Worm (Caenorhabditis elegans) whole organism, L3 larva: ENCODE measurements around the gene srh-55.

ENCODE experiments used
- R02D3.7 ChIP-seq: fragments of 150-350 bp; optimal IDR thresholded peaks from 2 replicates; lab custom pipeline; 2014; ENCODE audit warnings: missing biosample characterization, missing genetic modification characterization
- ZK546.5 ChIP-seq: sonication (generic microtip); optimal IDR thresholded peaks from 2 replicates; lab custom pipeline; 2017; ENCODE audit warnings: missing biosample characterization, missing genetic modification characterization
- aly-2 ChIP-seq: fragments of 150-350 bp; optimal IDR thresholded peaks from 2 replicates; lab custom pipeline; 2014; ENCODE audit warnings: missing biosample characterization, missing genetic modification characterization
- ama-1 ChIP-seq: fragments of 150-350 bp; optimal IDR thresholded peaks from 2 replicates; lab custom pipeline; 2018
- ceh-16 ChIP-seq: sonication (generic microtip); optimal IDR thresholded peaks from 2 replicates; lab custom pipeline; 2017; ENCODE audit warnings: missing biosample characterization, missing genetic modification characterization
- ceh-28 ChIP-seq: fragments of 150-350 bp; optimal IDR thresholded peaks from 2 replicates; lab custom pipeline; 2014; ENCODE audit warnings: missing biosample characterization, missing genetic modification reagents, missing genetic modification characterization
- ceh-82 ChIP-seq: fragments of 150-350 bp; optimal IDR thresholded peaks from 2 replicates; lab custom pipeline; 2014; ENCODE audit warnings: missing biosample characterization, missing genetic modification characterization
- ceh-9 ChIP-seq: sonication (generic microtip); optimal IDR thresholded peaks from 2 replicates; lab custom pipeline; 2018; ENCODE audit warnings: missing biosample characterization, missing genetic modification characterization
- egl-5 ChIP-seq: fragments of 150-350 bp; optimal IDR thresholded peaks from 2 replicates; lab custom pipeline; 2017; ENCODE audit warnings: missing biosample characterization, missing genetic modification reagents, missing genetic modification characterization, inconsistent platforms
- elt-1 ChIP-seq: fragments of 150-350 bp; optimal IDR thresholded peaks from 2 replicates; lab custom pipeline; 2014; ENCODE audit warnings: missing biosample characterization, missing genetic modification characterization
- elt-2 ChIP-seq: sonication (generic microtip); optimal IDR thresholded peaks from 2 replicates; lab custom pipeline; 2016; ENCODE audit warnings: missing genetic modification reagents, mild to moderate bottlenecking, missing genetic modification characterization, missing compliant biosample characterization
- elt-3 ChIP-seq, 3 experiments: fragments of 150-350 bp in 1 of 3; sonication (generic microtip) in 2 of 3; optimal IDR thresholded peaks; 2 replicates in 2 of 3; 4 replicates in 1 of 3; lab custom pipeline; 2014 to 2017; ENCODE audit warnings: missing biosample characterization in 3 of 3, missing genetic modification characterization in 3 of 3
- eor-1 ChIP-seq, 2 experiments: fragments of 150-350 bp; optimal IDR thresholded peaks; 2 replicates each; lab custom pipeline; 2014 to 2018; ENCODE audit warnings: missing biosample characterization in 2 of 2, missing genetic modification characterization in 2 of 2
- fkh-10 ChIP-seq: sonication (generic microtip); optimal IDR thresholded peaks from 2 replicates; lab custom pipeline; 2017; ENCODE audit warnings: missing biosample characterization, missing genetic modification reagents, missing genetic modification characterization
- fkh-2 ChIP-seq: fragments of 150-350 bp; optimal IDR thresholded peaks from 2 replicates; lab custom pipeline; 2014; ENCODE audit warnings: missing biosample characterization, missing genetic modification reagents, missing genetic modification characterization
- fos-1 ChIP-seq: fragments of 150-350 bp; optimal IDR thresholded peaks from 2 replicates; lab custom pipeline; 2014; ENCODE audit warnings: missing biosample characterization, missing genetic modification characterization
- hmg-11 ChIP-seq: sonication (generic microtip); optimal IDR thresholded peaks from 2 replicates; lab custom pipeline; 2016; ENCODE audit warnings: missing genetic modification characterization, missing compliant biosample characterization
- jun-1 ChIP-seq: fragments of 150-350 bp; optimal IDR thresholded peaks from 2 replicates; lab custom pipeline; 2014; ENCODE audit warnings: missing biosample characterization, missing genetic modification reagents, missing genetic modification characterization
- lin-15B ChIP-seq: fragments of 150-350 bp; optimal IDR thresholded peaks from 2 replicates; lab custom pipeline; 2014; ENCODE audit warnings: missing biosample characterization, missing genetic modification characterization
- lin-39 ChIP-seq: fragments of 150-350 bp; optimal IDR thresholded peaks from 2 replicates; lab custom pipeline; 2018; ENCODE audit warnings: missing biosample characterization, missing genetic modification reagents, missing genetic modification characterization
- mml-1 ChIP-seq: fragments of 150-350 bp; sonication (generic microtip); optimal IDR thresholded peaks from 3 replicates; lab custom pipeline; 2014; ENCODE audit warnings: missing biosample characterization, missing genetic modification characterization
- nfya-1 ChIP-seq: sonication (generic microtip); optimal IDR thresholded peaks from 2 replicates; lab custom pipeline; 2017; ENCODE audit warnings: missing genetic modification characterization, mild to moderate bottlenecking, missing compliant biosample characterization, antibody characterized with exemption, moderate library complexity; ENCODE audit not compliant: insufficient read depth
- nhr-11 ChIP-seq: fragments of 150-350 bp; optimal IDR thresholded peaks from 2 replicates; lab custom pipeline; 2014; ENCODE audit warnings: missing biosample characterization, missing genetic modification characterization
- nhr-12 ChIP-seq: fragments of 150-350 bp; optimal IDR thresholded peaks from 2 replicates; lab custom pipeline; 2014; ENCODE audit warnings: missing biosample characterization, missing genetic modification characterization
- nhr-237 ChIP-seq: fragments of 150-350 bp; optimal IDR thresholded peaks from 2 replicates; lab custom pipeline; 2014; ENCODE audit warnings: missing biosample characterization, missing genetic modification characterization
- nhr-25 ChIP-seq: sonication (generic microtip); optimal IDR thresholded peaks from 2 replicates; lab custom pipeline; 2017; ENCODE audit warnings: missing biosample characterization, missing genetic modification characterization
- nhr-28 ChIP-seq: fragments of 150-350 bp; optimal IDR thresholded peaks from 2 replicates; lab custom pipeline; 2014; ENCODE audit warnings: missing biosample characterization, missing genetic modification characterization
- nhr-43 ChIP-seq: sonication (generic microtip); optimal IDR thresholded peaks from 2 replicates; lab custom pipeline; 2016; ENCODE audit warnings: mild to moderate bottlenecking, missing genetic modification characterization, missing compliant biosample characterization; ENCODE audit not compliant: poor library complexity, severe bottlenecking
- nhr-67 ChIP-seq: fragments of 150-350 bp; optimal IDR thresholded peaks from 2 replicates; lab custom pipeline; 2014; ENCODE audit warnings: missing biosample characterization, missing genetic modification characterization
- nhr-76 ChIP-seq: fragments of 150-350 bp; sonication (generic microtip); optimal IDR thresholded peaks from 5 replicates; lab custom pipeline; 2014; ENCODE audit warnings: missing biosample characterization, missing genetic modification characterization
- nhr-77 ChIP-seq: fragments of 150-350 bp; optimal IDR thresholded peaks from 2 replicates; lab custom pipeline; 2014; ENCODE audit warnings: missing biosample characterization, missing genetic modification characterization
- pha-4 ChIP-seq: fragments of 150-350 bp; optimal IDR thresholded peaks from 2 replicates; lab custom pipeline; 2014; ENCODE audit warnings: missing biosample characterization, missing genetic modification reagents, missing genetic modification characterization
- pqm-1 ChIP-seq: fragments of 150-350 bp; optimal IDR thresholded peaks from 2 replicates; lab custom pipeline; 2017; ENCODE audit warnings: missing biosample characterization, missing genetic modification characterization, inconsistent platforms
- snpc-4 ChIP-seq: fragments of 150-350 bp; optimal IDR thresholded peaks from 2 replicates; lab custom pipeline; 2014; ENCODE audit warnings: missing biosample characterization, missing genetic modification characterization
- tbx-2 ChIP-seq: sonication (generic microtip); optimal IDR thresholded peaks from 2 replicates; lab custom pipeline; 2016; ENCODE audit warnings: mild to moderate bottlenecking, missing genetic modification characterization, missing compliant biosample characterization
- unc-39 ChIP-seq: sonication (generic microtip); optimal IDR thresholded peaks from 4 replicates; lab custom pipeline; 2017; ENCODE audit warnings: missing biosample characterization, missing genetic modification characterization
- unc-62 ChIP-seq: fragments of 150-350 bp; sonication (generic microtip); optimal IDR thresholded peaks from 4 replicates; lab custom pipeline; 2014; ENCODE audit warnings: missing biosample characterization, missing genetic modification reagents, missing genetic modification characterization
- zag-1 ChIP-seq: fragments of 150-350 bp; optimal IDR thresholded peaks from 2 replicates; lab custom pipeline; 2014; ENCODE audit warnings: missing biosample characterization, missing genetic modification characterization
- ztf-11 ChIP-seq: fragments of 150-350 bp; optimal IDR thresholded peaks from 2 replicates; lab custom pipeline; 2014; ENCODE audit warnings: missing biosample characterization, missing genetic modification characterization
- ztf-4 ChIP-seq: fragments of 150-350 bp; optimal IDR thresholded peaks from 2 replicates; lab custom pipeline; 2014; ENCODE audit warnings: missing biosample characterization, missing genetic modification characterization

Gene srh-55

DNA sequence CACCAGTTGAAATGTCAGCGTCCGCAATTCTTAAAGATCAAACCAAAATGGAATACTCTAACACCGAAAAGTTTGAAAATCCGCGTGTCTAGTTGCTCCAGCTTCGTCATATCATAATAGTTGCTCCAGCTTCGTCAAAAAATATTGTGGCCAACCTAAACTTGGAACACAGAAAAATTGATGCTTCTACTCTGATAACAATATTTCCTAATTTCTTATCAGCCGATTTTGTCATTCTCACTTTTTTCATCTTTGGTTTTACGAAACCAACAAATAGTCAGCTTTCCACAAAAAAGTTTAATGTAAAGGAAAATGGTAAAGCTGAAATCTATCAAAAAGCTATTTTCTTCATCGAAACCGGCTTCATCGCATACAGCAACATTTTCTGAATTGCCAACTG lies 29.0 kb downstream of the srh-55 start, which contains the start of gene fbxa-84:
TSS of gene fbxa-84 (plus strand) at position 34 of the 400 bp plus-strand sequence.
- TF ChIP-seq elt-2 (tag; lab: Kevin White, UChicago) (peak; percentile 54), elt-3 (tag; optimal IDR thresholded peaks at IDR 0.05; lab: Kevin White, UChicago) (no peak)

DNA sequence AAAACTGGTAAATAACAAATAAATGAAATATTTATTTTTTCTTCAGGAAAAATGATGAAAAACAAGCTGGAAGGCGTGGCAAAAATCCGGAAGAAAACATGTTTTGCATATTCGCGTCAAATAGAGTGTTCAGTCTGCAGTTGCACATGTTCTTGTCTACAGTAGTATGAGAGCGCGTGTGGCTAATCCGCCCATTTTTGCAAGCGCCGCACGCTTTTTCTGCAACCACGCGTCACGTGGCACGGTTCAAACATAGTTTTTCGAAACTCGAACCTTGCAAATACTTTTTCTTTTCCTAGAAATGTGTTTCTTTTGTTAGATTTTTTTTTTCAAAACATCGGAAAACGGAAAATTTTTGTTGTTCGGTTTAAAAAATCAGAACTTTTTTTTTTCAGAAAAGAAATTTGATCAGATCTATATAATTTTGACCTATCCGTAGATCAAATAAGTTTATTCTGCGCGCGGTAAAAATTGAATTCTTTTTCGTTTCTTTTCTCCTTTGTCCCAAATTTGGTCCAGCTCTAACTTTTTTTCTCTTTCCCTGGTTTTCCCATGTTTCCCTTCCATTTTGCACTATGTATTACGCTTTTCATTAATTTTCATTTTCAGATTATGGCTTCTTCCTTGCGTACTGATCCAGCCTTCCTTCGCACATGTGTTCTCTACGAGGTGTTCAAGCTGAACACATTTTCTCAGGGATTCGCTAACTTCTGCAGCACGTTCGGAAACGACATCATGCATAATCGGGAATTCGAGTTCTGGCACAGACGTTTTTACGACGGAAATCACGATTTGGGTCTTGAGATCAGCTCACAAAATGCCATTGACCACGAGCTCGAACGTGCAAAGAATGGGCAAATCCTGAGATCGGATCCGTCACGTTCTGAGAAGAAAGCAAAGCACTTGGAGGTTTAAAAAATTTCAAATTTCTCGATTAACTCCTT lies 31.0 kb downstream of the srh-55 start, which contains the start of gene Y75B12B.1:
TSS of gene Y75B12B.1 (plus strand) at position 603 of the 944 bp plus-strand sequence.
- TF ChIP-seq pqm-1 = no peak
- TF ChIP-seq R02D3.7 (tag; lab: Kevin White, UChicago) = no peak
- TF ChIP-seq nhr-237 (tag; lab: Kevin White, UChicago) = no peak
- no peak for TF ChIP-seq elt-3 (tag; optimal IDR thresholded peaks at IDR 0.05; lab: Kevin White, UChicago)
- TF ChIP-seq fkh-10 (GFP tag; lab: Kevin White, UChicago) = no peak
- no peak for TF ChIP-seq tbx-2 (tag; lab: Kevin White, UChicago)
- TF ChIP-seq ama-1 (lab: Kevin White, UChicago) = no peak
- no peak for TF ChIP-seq nhr-11 (tag; lab: Kevin White, UChicago)
- TF ChIP-seq fos-1 = no peak
- no peak for TF ChIP-seq ceh-16 (tag; lab: Kevin White, UChicago)
- TF ChIP-seq ceh-82 = no peak
- TF ChIP-seq nhr-43 (tag; lab: Kevin White, UChicago) = no peak
- no peak for TF ChIP-seq elt-1 (tag; lab: Kevin White, UChicago)
- TF ChIP-seq ceh-28 (tag; lab: Kevin White, UChicago) = no peak
- no peak for TF ChIP-seq ZK546.5
- no peak for TF ChIP-seq ztf-11 (tag; lab: Kevin White, UChicago)
- no peak for TF ChIP-seq lin-39
- no peak for TF ChIP-seq unc-39 (tag; lab: Kevin White, UChicago)
- no peak for TF ChIP-seq lin-15B (tag; lab: Kevin White, UChicago)
- TF ChIP-seq egl-5 (tag; lab: Kevin White, UChicago) = no peak
- TF ChIP-seq, all 47 proteins: peak for 0

DNA sequence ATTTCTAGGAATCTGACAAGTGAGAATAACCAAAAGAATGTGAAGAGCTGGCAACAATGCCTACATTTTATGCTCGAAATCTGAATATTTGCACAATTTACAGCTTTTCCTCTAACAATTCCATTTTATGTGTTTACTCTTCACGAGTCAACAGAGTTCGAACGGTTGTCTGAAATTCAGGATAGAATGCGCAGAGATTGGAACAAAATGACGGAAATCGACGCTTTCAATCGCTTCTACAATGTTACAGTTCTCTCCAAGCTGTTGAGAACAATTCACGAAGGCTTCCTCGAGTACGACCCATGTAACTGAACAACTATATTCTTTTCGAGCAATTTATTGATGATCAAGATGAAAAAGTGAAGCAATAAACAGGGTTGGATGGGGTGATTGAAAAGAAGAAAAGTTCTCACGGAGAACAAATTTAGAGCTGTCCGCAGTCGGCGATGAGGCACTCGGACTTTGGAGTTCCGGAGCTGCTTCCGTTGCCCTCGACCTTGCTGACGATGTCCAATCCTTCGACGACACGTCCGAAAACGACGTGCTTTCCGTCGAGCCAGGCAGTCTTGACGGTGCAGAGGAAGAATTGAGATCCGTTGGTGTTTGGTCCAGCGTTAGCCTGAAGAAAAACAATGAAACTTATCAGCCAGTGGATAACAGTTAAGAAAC lies 33.0 kb downstream of the srh-55 start, which contains the start of gene Y75B12B.3:
TSS of gene Y75B12B.3 (minus strand) at position 21 of the 669 bp plus-strand sequence.
- TF ChIP-seq lin-15B (tag; lab: Kevin White, UChicago) = no peak
- peak; percentile 86 for TF ChIP-seq ama-1 (lab: Kevin White, UChicago)
- peak; percentile 31 for TF ChIP-seq nhr-25 (tag; lab: Kevin White, UChicago)
- TF ChIP-seq pha-4 (tag; lab: Kevin White, UChicago) = peak; percentile 46

DNA sequence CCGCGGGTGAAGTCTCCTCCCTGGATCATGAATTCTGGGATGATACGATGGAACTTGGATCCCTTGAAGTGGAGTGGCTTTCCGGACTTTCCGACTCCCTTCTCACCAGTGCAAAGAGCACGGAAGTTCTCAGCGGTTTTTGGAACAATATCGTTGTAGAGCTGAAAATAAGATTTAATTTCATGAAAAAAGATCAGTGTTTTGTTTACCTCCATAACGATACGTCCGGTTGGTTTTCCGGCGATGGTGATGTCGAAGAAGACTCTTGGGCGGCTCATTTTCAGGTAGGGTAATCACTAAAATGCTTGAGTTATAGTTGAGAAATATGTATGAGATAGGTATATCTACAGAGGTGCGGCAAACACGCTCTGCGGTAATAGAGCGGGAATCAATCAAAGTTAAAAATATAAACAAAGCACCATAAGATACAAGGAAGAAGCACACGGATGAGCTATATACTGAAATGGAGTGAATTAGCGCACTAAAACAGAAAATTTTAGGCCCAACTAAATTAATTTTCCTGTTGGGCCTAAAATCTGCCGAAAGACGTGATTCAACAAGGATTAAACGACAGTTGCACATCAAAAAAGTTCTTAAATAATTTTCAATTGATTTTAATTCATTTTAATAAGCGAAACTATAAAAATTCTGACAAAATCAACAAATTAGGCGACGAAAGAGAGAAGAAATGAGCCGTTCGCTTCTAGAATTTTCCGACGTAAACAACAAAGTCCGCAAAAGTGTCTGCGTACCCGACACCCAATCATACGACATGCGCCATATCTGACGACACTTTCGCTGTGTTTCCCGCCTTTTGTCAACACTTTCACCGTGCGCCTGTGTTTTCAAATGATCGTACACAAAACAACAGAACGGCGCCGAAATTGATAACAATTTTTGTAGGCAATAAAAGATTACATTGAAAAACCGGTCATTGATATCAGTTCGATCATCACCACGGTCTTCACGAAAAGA lies 34.0 kb downstream of the srh-55 start, which contains the start of the genes cyn-7 and bath-36:
TSS of gene cyn-7 (minus strand) at position 296 of the 975 bp plus-strand sequence.
TSS of gene bath-36 (plus strand) at position 806 of the 975 bp plus-strand sequence.
- TF ChIP-seq ceh-9 (tag; lab: Kevin White, UChicago) = no peak
- TF ChIP-seq nhr-67 (tag; lab: Kevin White, UChicago) = no peak
- peak; percentile 0 for TF ChIP-seq nhr-77
- TF ChIP-seq snpc-4 (tag; lab: Kevin White, UChicago) = peak; percentile 59
- TF ChIP-seq nhr-76 (tag; lab: Kevin White, UChicago) = no peak
- TF ChIP-seq nfya-1 (tag; lab: Kevin White, UChicago) = peak; percentile 74
- TF ChIP-seq ceh-82 = no peak
- TF ChIP-seq nhr-12 (tag; lab: Kevin White, UChicago) = no peak
- TF ChIP-seq ztf-11 (tag; lab: Kevin White, UChicago) = no peak
- TF ChIP-seq pqm-1 = peak; percentile 73
- no peak for TF ChIP-seq ztf-4
- no peak for TF ChIP-seq eor-1 (tag; optimal IDR thresholded peaks at IDR 0.05; lab: Kevin White, UChicago)
- no peak for TF ChIP-seq ama-1 (lab: Kevin White, UChicago)
- peak; percentile 68 for TF ChIP-seq hmg-11
- TF ChIP-seq fos-1 = no peak
- TF ChIP-seq fkh-2 = no peak
- TF ChIP-seq tbx-2 (tag; lab: Kevin White, UChicago) = peak; percentile 68
- TF ChIP-seq aly-2 (tag; lab: Kevin White, UChicago) = no peak
- no peak for TF ChIP-seq nhr-237 (tag; lab: Kevin White, UChicago)
- no peak for TF ChIP-seq mml-1 (tag; lab: Kevin White, UChicago)
- TF ChIP-seq ceh-28 (tag; lab: Kevin White, UChicago) = peak; percentile 47
- no peak for TF ChIP-seq elt-3 (tag; optimal IDR thresholded peaks at IDR 0.05; lab: Kevin White, UChicago)
- TF ChIP-seq egl-5 (tag; lab: Kevin White, UChicago) = peak; percentile 51
- TF ChIP-seq lin-15B (tag; lab: Kevin White, UChicago) = peak; percentile 85
- peak; percentile 86 for TF ChIP-seq jun-1
- TF ChIP-seq unc-62 (GFP tag; lab: Kevin White, UChicago) = no peak
- TF ChIP-seq nhr-28 (tag; lab: Kevin White, UChicago) = no peak
- no peak for TF ChIP-seq zag-1 (tag; lab: Kevin White, UChicago)
- TF ChIP-seq ZK546.5 = no peak
